Worm (Caenorhabditis elegans): ENCODE data around the gene fbxa-171.
A peak's percentile ranks its signal among the peaks of the same experiment; 100 is the strongest.

Gene fbxa-171

DNA sequence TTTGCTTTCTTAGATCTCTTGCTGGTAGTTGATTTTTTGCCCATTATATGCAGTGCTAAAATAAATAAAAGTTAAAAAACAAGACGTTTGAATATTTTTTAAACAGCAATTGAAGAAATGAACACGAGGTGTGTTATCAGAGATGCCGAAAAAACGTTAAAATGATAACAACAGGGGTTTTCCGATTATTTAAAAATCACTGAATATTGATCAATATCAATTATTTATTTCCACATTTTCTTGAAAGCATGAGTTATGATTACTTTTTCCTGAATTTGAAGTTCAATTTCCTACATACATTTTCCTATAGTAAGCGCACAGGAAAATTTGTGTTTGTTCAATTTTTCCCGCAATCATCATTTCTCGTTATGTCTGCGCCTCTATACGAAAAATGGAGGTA is 18.9 kb downstream of the fbxa-171 start:
- TF ChIP-seq fkh-3 (tag; optimal IDR thresholded peaks at IDR 0.05) (no peak), nhr-80 (tag; optimal IDR thresholded peaks at IDR 0.05) (peak; percentile 57)

DNA sequence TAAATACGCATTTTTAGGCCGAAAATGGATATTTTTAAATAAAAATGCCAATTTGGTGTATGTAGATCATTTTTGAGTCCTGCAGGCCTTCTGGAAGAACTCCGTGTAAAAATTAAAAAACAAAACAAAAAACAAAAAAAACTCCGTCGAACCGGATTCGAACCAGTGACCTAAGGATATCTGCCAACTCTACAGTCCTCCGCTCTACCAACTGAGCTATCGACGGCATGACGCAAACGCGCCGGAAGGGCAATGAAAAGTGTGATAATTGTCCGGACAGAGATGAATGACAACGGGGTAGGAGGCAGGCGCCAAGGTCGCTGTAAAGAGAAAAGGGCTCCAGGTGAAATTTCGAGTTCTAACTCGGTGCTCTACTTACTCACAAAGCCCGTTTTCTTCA is 23.5 kb downstream of the fbxa-171 start:
- peak; percentile 90 for TF ChIP-seq tbp1 (GFP tag; optimal IDR thresholded peaks at IDR 0.05)
- TF ChIP-seq hmg-20 (GFP tag; IDR thresholded peaks at IDR 0.05), result 0 out of 2 replicates have a peak, but pooled peaks have one; percentile 20
- peak; percentile 68 for TF ChIP-seq die-1 (tag; optimal IDR thresholded peaks at IDR 0.05)
- TF ChIP-seq rpc-1 (optimal IDR thresholded peaks at IDR 0.05), result peak; percentile 63
- TF ChIP-seq rpc-1 (tag; optimal IDR thresholded peaks at IDR 0.05), result peak; percentile 82
- peak; percentile 56; the same call in 1 of the 2 replicates for TF ChIP-seq pbrm-1 (GFP tag; IDR thresholded peaks at IDR 0.05)
- TF ChIP-seq attf-6 (GFP tag; IDR thresholded peaks at IDR 0.05), result peak; percentile 78
- TF ChIP-seq rec-8 (tag; optimal IDR thresholded peaks at IDR 0.05), result peak; percentile 22 to 35
- TF ChIP-seq nhr-120 (GFP tag; IDR thresholded peaks at IDR 0.05), result 0 out of 2 replicates have a peak, but pooled peaks have one; percentile 67
- 0 out of 2 replicates have a peak, but pooled peaks have one; percentile 18 for TF ChIP-seq D2030.7 (GFP tag; IDR thresholded peaks at IDR 0.05)
- no peak for TF ChIP-seq ztf-22 (GFP tag; optimal IDR thresholded peaks at IDR 0.05)
- no peak for TF ChIP-seq F49E8.2 (tag; optimal IDR thresholded peaks at IDR 0.05; ENCODE audit: insufficient read depth)
- TF ChIP-seq nhr-90 (tag; optimal IDR thresholded peaks at IDR 0.05), result peak; percentile 20
- no peak for TF ChIP-seq snpc-4 (GFP tag; optimal IDR thresholded peaks at IDR 0.05)
- peak in 2 of 4 experiments; percentile 45 to 75 for TF ChIP-seq snpc-4 (tag; optimal IDR thresholded peaks at IDR 0.05)
- TF ChIP-seq lin-26 (GFP tag; IDR thresholded peaks at IDR 0.05), result peak; percentile 69
- 0 out of 2 replicates have a peak, but pooled peaks have one; percentile 22 for TF ChIP-seq aptf-2 (GFP tag; conservative IDR thresholded peaks at IDR 0.05)
- TF ChIP-seq dox-1 (GFP tag; IDR thresholded peaks at IDR 0.05), result peak; percentile 43; the same call in 1 of the 2 replicates
- no peak for TF ChIP-seq lsl-1 (GFP tag; optimal IDR thresholded peaks at IDR 0.05)
- TF ChIP-seq mxl-1 (tag; optimal IDR thresholded peaks at IDR 0.05), result no peak
- peak; percentile 55 for TF ChIP-seq hmg-1.2 (GFP tag; IDR thresholded peaks at IDR 0.05)
- no peak for TF ChIP-seq sdz-38 (tag; optimal IDR thresholded peaks at IDR 0.05)
- TF ChIP-seq him-1 (tag; optimal IDR thresholded peaks at IDR 0.05), result peak; percentile 36
- TF ChIP-seq B0261.1 (tag; optimal IDR thresholded peaks at IDR 0.05), result peak; percentile 80
- no peak for TF ChIP-seq fkh-3 (tag; optimal IDR thresholded peaks at IDR 0.05)
- TF ChIP-seq ztf-25 (GFP tag; IDR thresholded peaks at IDR 0.05), result 0 out of 2 replicates have a peak, but pooled peaks have one; percentile 57

DNA sequence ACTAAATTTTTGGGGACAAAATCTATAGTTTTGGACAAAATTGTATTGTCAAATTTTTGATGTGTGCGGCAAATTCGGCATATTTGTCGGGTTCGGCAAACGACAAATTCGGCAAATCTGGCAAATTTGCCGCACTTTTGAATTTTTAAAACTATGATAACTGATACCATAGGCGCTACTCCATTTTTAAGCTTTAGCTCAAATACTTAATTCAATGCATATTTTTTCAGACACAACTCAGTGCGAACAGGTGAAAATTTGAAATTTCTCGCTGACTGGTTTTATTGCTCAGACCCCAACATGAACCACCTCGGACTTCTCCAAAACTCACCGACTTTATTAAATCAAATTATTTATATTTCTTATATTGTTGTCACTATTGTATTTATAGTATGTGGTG is 25.5 kb downstream of the fbxa-171 start, which contains the start of gene srz-25:
srz-25 (plus strand) TSS at position 301 of the 400 bp plus-strand sequence.
- TF ChIP-seq lsl-1 (GFP tag; optimal IDR thresholded peaks at IDR 0.05) (no peak), madf-3 (GFP tag; IDR thresholded peaks at IDR 0.05) (no peak), mes-4 (tag; optimal IDR thresholded peaks at IDR 0.05) (no peak), ztf-28 (GFP tag; IDR thresholded peaks at IDR 0.05) (no peak), lsy-27 (tag; optimal IDR thresholded peaks at IDR 0.05; ENCODE audit: borderline replicate concordance, insufficient read depth) (no peak), lin-40 (tag; optimal IDR thresholded peaks at IDR 0.05) (no peak), him-1 (tag; optimal IDR thresholded peaks at IDR 0.05) (no peak), fkh-3 (tag; optimal IDR thresholded peaks at IDR 0.05) (no peak)

DNA sequence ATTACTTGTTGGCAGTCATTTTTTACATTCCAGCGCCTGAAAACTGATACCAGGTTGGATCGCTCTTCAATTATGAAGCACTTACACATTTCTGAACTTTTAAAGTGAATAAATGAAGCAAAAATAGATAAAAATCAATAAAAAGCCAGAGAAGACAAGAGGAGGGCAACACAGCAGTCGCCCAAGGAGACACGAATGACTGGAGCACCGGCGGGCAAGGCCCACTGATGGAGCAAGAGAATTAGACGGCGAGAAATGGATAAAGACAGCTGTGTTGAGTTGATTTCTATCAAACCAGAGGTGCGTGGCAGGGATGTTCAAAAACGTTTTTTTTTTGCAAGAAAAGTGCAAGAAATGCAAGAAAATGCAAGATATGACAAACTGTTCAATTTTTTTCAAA is 26.5 kb downstream of the fbxa-171 start:
- no peak for TF ChIP-seq K12H6.12 (tag; optimal IDR thresholded peaks at IDR 0.05)
- no peak for TF ChIP-seq tbx-9 (tag; optimal IDR thresholded peaks at IDR 0.05; ENCODE audit: borderline replicate concordance)
- no peak for TF ChIP-seq ztf-22 (GFP tag; optimal IDR thresholded peaks at IDR 0.05)
- no peak for TF ChIP-seq atf-7 (tag; optimal IDR thresholded peaks at IDR 0.05)
- TF ChIP-seq Y53G8AR.9 (GFP tag; conservative IDR thresholded peaks at IDR 0.05), result no peak
- TF ChIP-seq attf-3 (GFP tag; conservative IDR thresholded peaks at IDR 0.05), result no peak
- TF ChIP-seq sea-2 (GFP tag; IDR thresholded peaks at IDR 0.05), result no peak
- no peak for TF ChIP-seq F10E7.11 (tag; optimal IDR thresholded peaks at IDR 0.05)
- TF ChIP-seq rcor-1 (GFP tag; IDR thresholded peaks at IDR 0.05), result no peak
- no peak for TF ChIP-seq mel-28 (tag; optimal IDR thresholded peaks at IDR 0.05; ENCODE audit: borderline replicate concordance)
- TF ChIP-seq him-1 (tag; optimal IDR thresholded peaks at IDR 0.05), result no peak
- TF ChIP-seq F57A8.1 (GFP tag; optimal IDR thresholded peaks at IDR 0.05), result no peak
- TF ChIP-seq snpc-3.4 (tag; optimal IDR thresholded peaks at IDR 0.05), result no peak
